Fruit fly (Drosophila melanogaster): ENCODE results near the gene CG8997.

The CG8997 gene

dm6 chr2L:13813604-13814178, 31.4 kb downstream of the CG8997 start, which contains the start of gene Sos (continued):
- TF ChIP-seq CG17328 (GFP tag; IDR thresholded peaks at IDR 0.05) (no peak), CG10274 (GFP tag; optimal IDR thresholded peaks at IDR 0.05) (no peak), CG3995 (GFP tag; optimal IDR thresholded peaks at IDR 0.05) (no peak), CG14710 (tag; optimal IDR thresholded peaks at IDR 0.05) (peak; percentile 60), Hr78 (GFP tag; optimal IDR thresholded peaks at IDR 0.05) (no peak), Bteb2 (GFP tag; optimal IDR thresholded peaks at IDR 0.05) (no peak), dimm (GFP tag; IDR thresholded peaks at IDR 0.05) (no peak), CG16863 (GFP tag; optimal IDR thresholded peaks at IDR 0.05) (no peak), fd96Cb (tag; optimal IDR thresholded peaks at IDR 0.05) (no peak), stwl (tag; optimal IDR thresholded peaks at IDR 0.05) (peak; percentile 79), dati (GFP tag; IDR thresholded peaks at IDR 0.05) (no peak), Ets97D (GFP tag; optimal IDR thresholded peaks at IDR 0.05) (peak; percentile 45), ase (GFP tag; IDR thresholded peaks at IDR 0.05) (no peak), cas (GFP tag; IDR thresholded peaks at IDR 0.05) (no peak), CG16779 (GFP tag; IDR thresholded peaks at IDR 0.05) (no peak), H15 (GFP tag; IDR thresholded peaks at IDR 0.05) (no peak), CG7271 (tag; optimal IDR thresholded peaks at IDR 0.05) (no peak), CG14965 (GFP tag; optimal IDR thresholded peaks at IDR 0.05; ENCODE audit: borderline replicate concordance) (no peak), Dip2 (GFP tag; IDR thresholded peaks at IDR 0.05) (no peak), D19B (GFP tag; optimal IDR thresholded peaks at IDR 0.05) (no peak), unpg (GFP tag; optimal IDR thresholded peaks at IDR 0.05) (no peak), amos (GFP tag; IDR thresholded peaks at IDR 0.05; ENCODE audit: partially characterized antibody) (peak; percentile 17; the same call in 1 of the 2 replicates), CG14667 (GFP tag; IDR thresholded peaks at IDR 0.05) (no peak), CG13624 (GFP tag; optimal IDR thresholded peaks at IDR 0.05) (no peak), Antp (GFP tag; optimal IDR thresholded peaks at IDR 0.05) (no peak), Rx (GFP tag; IDR thresholded peaks at IDR 0.05) (no peak), grn (GFP tag; optimal IDR thresholded peaks at IDR 0.05) (no peak), pzg (GFP tag; optimal IDR thresholded peaks at IDR 0.05) (peak; percentile 96), wek (GFP tag; optimal IDR thresholded peaks at IDR 0.05) (no peak), br (optimal IDR thresholded peaks at IDR 0.05) (no peak), Vsx1 (GFP tag; optimal IDR thresholded peaks at IDR 0.05) (no peak), CG18599 (GFP tag; optimal IDR thresholded peaks at IDR 0.05) (no peak), maf-S (GFP tag; optimal IDR thresholded peaks at IDR 0.05) (no peak), sqz (GFP tag; optimal IDR thresholded peaks at IDR 0.05) (no peak), CG17802 (tag; optimal IDR thresholded peaks at IDR 0.05) (no peak), CG9876 (GFP tag; optimal IDR thresholded peaks at IDR 0.05) (no peak), CG4360 (GFP tag; IDR thresholded peaks at IDR 0.05) (no peak), vfl (GFP tag; optimal IDR thresholded peaks at IDR 0.05) (no peak), CG17385 (GFP tag; optimal IDR thresholded peaks at IDR 0.05) (peak; percentile 99), Six4 (GFP tag; optimal IDR thresholded peaks at IDR 0.05) (no peak), HLH3B (GFP tag; IDR thresholded peaks at IDR 0.05) (no peak), CG2712 (tag; optimal IDR thresholded peaks at IDR 0.05) (no peak), jumu (GFP tag; optimal IDR thresholded peaks at IDR 0.05) (no peak), MBD-R2 (GFP tag; IDR thresholded peaks at IDR 0.05) (peak; percentile 87), CG18262 (tag; optimal IDR thresholded peaks at IDR 0.05) (no peak), D19A (tag; optimal IDR thresholded peaks at IDR 0.05) (no peak), CG16815 (GFP tag; optimal IDR thresholded peaks at IDR 0.05) (no peak), repo (GFP tag; optimal IDR thresholded peaks at IDR 0.05) (no peak), NC2β (GFP tag; optimal IDR thresholded peaks at IDR 0.05) (no peak), CG7556 (GFP tag; optimal IDR thresholded peaks at IDR 0.05) (no peak), Eip74EF (GFP tag; optimal IDR thresholded peaks at IDR 0.05) (no peak)
